Fruit fly (Drosophila melanogaster) ovary, adult (tissue): ENCODE results near the gene Ugt37D1.

ENCODE experiments used
- CG17801 ChIP-seq: fragments of 200-800 bp; optimal IDR thresholded peaks from 2 replicates; lab custom pipeline; 2019; ENCODE audit warnings: missing biosample characterization, mild to moderate bottlenecking, missing genetic modification characterization, moderate library complexity; ENCODE audit not compliant: partially characterized antibody

Ugt37D1 gene

dm6 chr2L:16837158-16837557 is 38.3 kb downstream of the Ugt37D1 start, which contains the start of gene Nepl9:
TSS of gene Nepl9 (minus strand) at chr2L:16837258.
- TF ChIP-seq CG17801 (GFP tag; lab: Kevin White, UChicago): no peak

dm6 chr2L:16837672-16838071 is 38.8 kb downstream of the Ugt37D1 start, which contains the start of the genes SclA and SclB:
TSS of gene SclA (plus strand) at chr2L:16837972.
TSS of gene SclB (plus strand) at chr2L:16837972.
- TF ChIP-seq CG17801 (GFP tag; lab: Kevin White, UChicago): no peak

- TF ChIP-seq CG17801 (GFP tag; lab: Kevin White, UChicago): no peak
These were observed 40.8 kb downstream of the Ugt37D1 start for dm6 chr2L:16839665-16840064.

dm6 chr2L:16842505-16842904 is 43.7 kb downstream of the Ugt37D1 start:
- TF ChIP-seq CG17801 (GFP tag; lab: Kevin White, UChicago): no peak

- TF ChIP-seq CG17801 (GFP tag; lab: Kevin White, UChicago): no peak
These were observed 44.5 kb downstream of the Ugt37D1 start for dm6 chr2L:16843336-16843735.

dm6 chr2L:16845179-16845578 is 46.4 kb downstream of the Ugt37D1 start:
- no peak for TF ChIP-seq CG17801 (GFP tag; lab: Kevin White, UChicago)

dm6 chr2L:16846742-16847346 is 48.0 kb downstream of the Ugt37D1 start:
- TF ChIP-seq CG17801 (GFP tag; lab: Kevin White, UChicago): no peak

- TF ChIP-seq CG17801 (GFP tag; lab: Kevin White, UChicago): no peak
These were observed 49.1 kb downstream of the Ugt37D1 start for dm6 chr2L:16847948-16848347.

dm6 chr2L:16848670-16849069 is 49.8 kb downstream of the Ugt37D1 start, which contains the start of gene CG13284:
TSS of gene CG13284 (minus strand) at chr2L:16848716.
- TF ChIP-seq CG17801 (GFP tag; lab: Kevin White, UChicago): no peak

- no peak for TF ChIP-seq CG17801 (GFP tag; lab: Kevin White, UChicago)
These were observed 51.6 kb downstream of the Ugt37D1 start for dm6 chr2L:16850442-16850841.
